Fruit fly (Drosophila melanogaster): Measurements from ENCODE around the gene gny.

gny gene

dm6 chr2L:10413251-10414127 lies 33.6 kb downstream of the gny start, which contains the start of the genes CG5355 and Klp31E (continued):
- 0 out of 3 replicates have a peak, but pooled peaks have one; percentile 24 for TF ChIP-seq CG2199 (GFP tag; IDR thresholded peaks at IDR 0.05)
- peak; percentile 95 for TF ChIP-seq CG30020 (tag; optimal IDR thresholded peaks at IDR 0.05)
- peak; percentile 86 for TF ChIP-seq gem (tag; optimal IDR thresholded peaks at IDR 0.05)
- TF ChIP-seq CG11085 (GFP tag; IDR thresholded peaks at IDR 0.05): no peak
- TF ChIP-seq CG3995 (GFP tag; optimal IDR thresholded peaks at IDR 0.05): peak; percentile 10
- TF ChIP-seq H2.0 (GFP tag; IDR thresholded peaks at IDR 0.05): peak; percentile 31
- peak; percentile 79 for TF ChIP-seq grau (tag; optimal IDR thresholded peaks at IDR 0.05)
- TF ChIP-seq D (optimal IDR thresholded peaks at IDR 0.05): no peak
- peak; percentile 66 for TF ChIP-seq D (GFP tag; optimal IDR thresholded peaks at IDR 0.05)
- peak; percentile 56 for TF ChIP-seq HmgD (GFP tag; optimal IDR thresholded peaks at IDR 0.05)
- TF ChIP-seq en (GFP tag; optimal IDR thresholded peaks at IDR 0.05): peak; percentile 32
- peak; percentile 80 for TF ChIP-seq dmrt11E (tag; optimal IDR thresholded peaks at IDR 0.05)
- TF ChIP-seq CG10274 (GFP tag; optimal IDR thresholded peaks at IDR 0.05): peak; percentile 1
- peak; percentile 81 for TF ChIP-seq CG2116 (GFP tag; optimal IDR thresholded peaks at IDR 0.05)
- TF ChIP-seq Dfd (GFP tag; optimal IDR thresholded peaks at IDR 0.05): no peak
- no peak for TF ChIP-seq Hmr (GFP tag; optimal IDR thresholded peaks at IDR 0.05)
- no peak for TF ChIP-seq Lim3 (GFP tag; IDR thresholded peaks at IDR 0.05)
- TF ChIP-seq zf30C (GFP tag; optimal IDR thresholded peaks at IDR 0.05): no peak
- peak; percentile 10 for TF ChIP-seq pb (GFP tag; optimal IDR thresholded peaks at IDR 0.05)
- TF ChIP-seq CG32772 (GFP tag; IDR thresholded peaks at IDR 0.05): 0 out of 2 replicates have a peak, but pooled peaks have one; percentile 4
- peak; percentile 56 for TF ChIP-seq PHDP (tag; optimal IDR thresholded peaks at IDR 0.05)
- peak; percentile 57 for TF ChIP-seq mam (GFP tag; optimal IDR thresholded peaks at IDR 0.05)
- no peak for TF ChIP-seq her (GFP tag; optimal IDR thresholded peaks at IDR 0.05)
- peak; percentile 27 for TF ChIP-seq Spps (tag; optimal IDR thresholded peaks at IDR 0.05)
- TF ChIP-seq CG2889 (GFP tag; IDR thresholded peaks at IDR 0.05): no peak
- TF ChIP-seq CG4820 (GFP tag; optimal IDR thresholded peaks at IDR 0.05): peak; percentile 43
- TF ChIP-seq oc (tag; optimal IDR thresholded peaks at IDR 0.05): no peak
- TF ChIP-seq MBD-R2 (GFP tag; IDR thresholded peaks at IDR 0.05): peak; percentile 72
- TF ChIP-seq CG18619 (GFP tag; optimal IDR thresholded peaks at IDR 0.05): peak; percentile 75
- TF ChIP-seq Neu2 (GFP tag; optimal IDR thresholded peaks at IDR 0.05; ENCODE audit: borderline replicate concordance): peak; percentile 87
- TF ChIP-seq CG10959 (GFP tag; IDR thresholded peaks at IDR 0.05): no peak
- TF ChIP-seq slbo (GFP tag; IDR thresholded peaks at IDR 0.05): peak; percentile 81
- TF ChIP-seq tup (GFP tag; optimal IDR thresholded peaks at IDR 0.05): no peak
- peak; percentile 23 for TF ChIP-seq gfzf (GFP tag; optimal IDR thresholded peaks at IDR 0.05)
- TF ChIP-seq psq (GFP tag; optimal IDR thresholded peaks at IDR 0.05): no peak
- TF ChIP-seq unpg (GFP tag; optimal IDR thresholded peaks at IDR 0.05): peak; percentile 48
- peak; percentile 80 for TF ChIP-seq hbn (GFP tag; IDR thresholded peaks at IDR 0.05; ENCODE audit: partially characterized antibody)
- no peak for TF ChIP-seq CG11398 (GFP tag; optimal IDR thresholded peaks at IDR 0.05)
- peak; percentile 56 for TF ChIP-seq CG17359 (tag; optimal IDR thresholded peaks at IDR 0.05)
- no peak for TF ChIP-seq CG6854 (GFP tag; optimal IDR thresholded peaks at IDR 0.05)
- TF ChIP-seq pfk (GFP tag; optimal IDR thresholded peaks at IDR 0.05): peak; percentile 41
- peak; percentile 76 for TF ChIP-seq Nf-YC (tag; optimal IDR thresholded peaks at IDR 0.05)
- peak; percentile 88 for TF ChIP-seq row (GFP tag; IDR thresholded peaks at IDR 0.05)
- TF ChIP-seq gsb (GFP tag; IDR thresholded peaks at IDR 0.05): no peak
- no peak for TF ChIP-seq CG4360 (GFP tag; IDR thresholded peaks at IDR 0.05)
- TF ChIP-seq Scr (GFP tag; IDR thresholded peaks at IDR 0.05; ENCODE audit: partially characterized antibody): peak; percentile 81
- TF ChIP-seq lbe (GFP tag; optimal IDR thresholded peaks at IDR 0.05): no peak
- TF ChIP-seq Optix (GFP tag; IDR thresholded peaks at IDR 0.05): no peak
- peak; percentile 60 for TF ChIP-seq CG9932 (GFP tag; IDR thresholded peaks at IDR 0.05)
